3 worm cellular contexts compared by ENCODE assay signal in the genomic region with DNA sequence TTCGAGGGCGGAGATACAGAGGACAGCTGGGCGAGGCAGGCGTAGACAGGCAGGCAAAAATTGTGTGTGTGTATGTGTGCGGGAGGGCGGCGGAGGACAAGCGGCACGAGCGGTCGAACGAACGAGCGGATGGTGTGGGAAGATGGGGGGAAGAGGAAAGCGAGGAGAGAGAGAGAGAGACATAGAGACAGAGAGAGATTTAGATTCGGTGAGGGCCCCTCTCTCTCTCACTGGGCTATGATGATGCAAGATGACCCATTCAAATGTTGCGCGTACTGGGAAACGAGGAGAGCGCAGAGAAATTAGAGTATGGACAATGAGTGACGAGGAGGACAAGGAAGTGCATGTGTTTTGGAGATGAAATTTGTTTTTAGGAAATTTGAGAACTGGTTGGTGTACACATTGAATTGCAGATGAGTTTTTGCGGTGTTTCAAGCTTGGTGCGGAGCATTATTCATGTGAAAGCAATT.
TF ChIP-seq lines count a peak whose summit lies in the region.

No protein-coding gene starts in this region.

TF ChIP-seq in whole organism, L1 larva, 84 proteins besides CTCF, POLR2A, EP300 and RAD21 (continued from another document and continues in another):
- no peak for TF ChIP-seq pag-3 (tag; optimal IDR thresholded peaks at IDR 0.05; lab: Kevin White, UChicago; ENCODE audit: borderline replicate concordance, insufficient read depth)
- TF ChIP-seq lin-39 (tag; optimal IDR thresholded peaks at IDR 0.05; lab: Kevin White, UChicago), result no peak
- TF ChIP-seq C04F5.9 (tag; optimal IDR thresholded peaks at IDR 0.05; lab: Kevin White, UChicago), result no peak
- peak in 2 of 6 experiments; percentile 47 to 71 for TF ChIP-seq elt-3 (tag; optimal IDR thresholded peaks at IDR 0.05; lab: Kevin White, UChicago)
- no peak for TF ChIP-seq nhr-237 (tag; optimal IDR thresholded peaks at IDR 0.05; lab: Kevin White, UChicago)
- TF ChIP-seq unc-86 (tag; optimal IDR thresholded peaks at IDR 0.05; lab: Kevin White, UChicago), result peak; percentile 85
- TF ChIP-seq lir-3 (tag; optimal IDR thresholded peaks at IDR 0.05; lab: Kevin White, UChicago; ENCODE audit: poor library complexity), result no peak
- peak in 1 of 2 experiments; percentile 79 for TF ChIP-seq ztf-11 (tag; optimal IDR thresholded peaks at IDR 0.05; lab: Kevin White, UChicago)
- peak; percentile 51 for TF ChIP-seq egl-27 (tag; optimal IDR thresholded peaks at IDR 0.05; lab: Kevin White, UChicago)
- TF ChIP-seq xbp-1 (tag; optimal IDR thresholded peaks at IDR 0.05; lab: Kevin White, UChicago), result peak; percentile 57
- peak; percentile 62 for TF ChIP-seq nhr-19 (GFP tag; conservative IDR thresholded peaks at IDR 0.05; lab: Robert Waterston, UW)
- peak; percentile 72 for TF ChIP-seq sox-4 (tag; optimal IDR thresholded peaks at IDR 0.05; lab: Kevin White, UChicago)
- TF ChIP-seq ama-1 (optimal IDR thresholded peaks at IDR 0.05; lab: Kevin White, UChicago), result no peak
- TF ChIP-seq dpl-1 (GFP tag; optimal IDR thresholded peaks at IDR 0.05; lab: Kevin White, UChicago), result no peak
- peak; percentile 34 to 51 for TF ChIP-seq lin-35 (GFP tag; optimal IDR thresholded peaks at IDR 0.05; lab: Kevin White, UChicago)
- TF ChIP-seq lin-14 (GFP tag; optimal IDR thresholded peaks at IDR 0.05; lab: Kevin White, UChicago), result peak; percentile 98
- peak; percentile 84 for TF ChIP-seq zag-1 (tag; optimal IDR thresholded peaks at IDR 0.05; lab: Kevin White, UChicago)
- TF ChIP-seq ces-1 (GFP tag; optimal IDR thresholded peaks at IDR 0.05; lab: Kevin White, UChicago), result peak; percentile 52
- no peak for TF ChIP-seq zip-4 (GFP tag; optimal IDR thresholded peaks at IDR 0.05; lab: Kevin White, UChicago)
- peak; percentile 58 for TF ChIP-seq grh-1 (GFP tag; IDR thresholded peaks at IDR 0.05; lab: Robert Waterston, UW)
- TF ChIP-seq nhr-47 (tag; optimal IDR thresholded peaks at IDR 0.05; lab: Kevin White, UChicago), result peak; percentile 84
- peak; percentile 19 for TF ChIP-seq nhr-77 (tag; optimal IDR thresholded peaks at IDR 0.05; lab: Kevin White, UChicago)
- no peak for TF ChIP-seq unc-30 (tag; optimal IDR thresholded peaks at IDR 0.05; lab: Kevin White, UChicago)
- peak; percentile 36 for TF ChIP-seq nhr-11 (tag; optimal IDR thresholded peaks at IDR 0.05; lab: Kevin White, UChicago)
- TF ChIP-seq egl-13 (tag; optimal IDR thresholded peaks at IDR 0.05; lab: Kevin White, UChicago), result peak; percentile 74
- TF ChIP-seq vab-15 (tag; optimal IDR thresholded peaks at IDR 0.05; lab: Kevin White, UChicago), result no peak
- TF ChIP-seq mef-2 (tag; optimal IDR thresholded peaks at IDR 0.05; lab: Kevin White, UChicago), result peak; percentile 63
- TF ChIP-seq sptf-1 (tag; optimal IDR thresholded peaks at IDR 0.05; lab: Kevin White, UChicago), result no peak
- no peak for TF ChIP-seq efl-3 (GFP tag; optimal IDR thresholded peaks at IDR 0.05; lab: Kevin White, UChicago)
- no peak for TF ChIP-seq fkh-4 (tag; optimal IDR thresholded peaks at IDR 0.05; lab: Kevin White, UChicago; ENCODE audit: borderline replicate concordance)
- peak; percentile 85 for TF ChIP-seq snu-23 (GFP tag; optimal IDR thresholded peaks at IDR 0.05; lab: Kevin White, UChicago)
- peak; percentile 66 for TF ChIP-seq lin-13 (GFP tag; optimal IDR thresholded peaks at IDR 0.05; lab: Kevin White, UChicago)
- peak; percentile 58 for TF ChIP-seq nhr-90 (tag; optimal IDR thresholded peaks at IDR 0.05; lab: Kevin White, UChicago; ENCODE audit: poor library complexity)
- TF ChIP-seq nhr-20 (tag; optimal IDR thresholded peaks at IDR 0.05; lab: Kevin White, UChicago), result peak; percentile 75
- no peak for TF ChIP-seq C34B4.2 (tag; optimal IDR thresholded peaks at IDR 0.05; lab: Kevin White, UChicago)
- TF ChIP-seq irx-1 (tag; optimal IDR thresholded peaks at IDR 0.05; lab: Kevin White, UChicago), result peak; percentile 70
- peak; percentile 84 for TF ChIP-seq tbx-2 (tag; optimal IDR thresholded peaks at IDR 0.05; lab: Kevin White, UChicago)
- TF ChIP-seq snpc-4 (tag; optimal IDR thresholded peaks at IDR 0.05; lab: Kevin White, UChicago), result peak; percentile 80
- TF ChIP-seq isw-1 (GFP tag; IDR thresholded peaks at IDR 0.05; lab: Robert Waterston, UW), result peak; percentile 49
- peak; percentile 27 to 82 (median 77) for TF ChIP-seq ceh-82 (tag; optimal IDR thresholded peaks at IDR 0.05; lab: Kevin White, UChicago)
- peak; percentile 89 for TF ChIP-seq ztf-4 (tag; optimal IDR thresholded peaks at IDR 0.05; lab: Kevin White, UChicago)

TF ChIP-seq in whole organism, L3 larva, 47 proteins besides CTCF, POLR2A, EP300 and RAD21 (continued from another document):
- TF ChIP-seq unc-62 (GFP tag; optimal IDR thresholded peaks at IDR 0.05; lab: Kevin White, UChicago) (peak; percentile 85), jun-1 (tag; optimal IDR thresholded peaks at IDR 0.05; lab: Kevin White, UChicago) (peak; percentile 71), elt-3 (tag; optimal IDR thresholded peaks at IDR 0.05; lab: Kevin White, UChicago) (no peak), ztf-4 (tag; optimal IDR thresholded peaks at IDR 0.05; lab: Kevin White, UChicago) (peak; percentile 31), mml-1 (tag; optimal IDR thresholded peaks at IDR 0.05; lab: Kevin White, UChicago) (no peak), mdl-1 (tag; optimal IDR thresholded peaks at IDR 0.05; lab: Kevin White, UChicago) (peak; percentile 69), ztf-11 (tag; optimal IDR thresholded peaks at IDR 0.05; lab: Kevin White, UChicago) (no peak), nhr-67 (tag; optimal IDR thresholded peaks at IDR 0.05; lab: Kevin White, UChicago) (no peak), nfya-1 (tag; optimal IDR thresholded peaks at IDR 0.05; lab: Kevin White, UChicago; ENCODE audit: insufficient read depth) (peak; percentile 93), nhr-28 (tag; optimal IDR thresholded peaks at IDR 0.05; lab: Kevin White, UChicago) (no peak), skn-1 (tag; optimal IDR thresholded peaks at IDR 0.05; lab: Kevin White, UChicago) (peak; percentile 36), aly-2 (tag; optimal IDR thresholded peaks at IDR 0.05; lab: Kevin White, UChicago) (no peak), nhr-11 (tag; optimal IDR thresholded peaks at IDR 0.05; lab: Kevin White, UChicago) (peak; percentile 58), nhr-12 (tag; optimal IDR thresholded peaks at IDR 0.05; lab: Kevin White, UChicago) (no peak), nhr-43 (tag; optimal IDR thresholded peaks at IDR 0.05; lab: Kevin White, UChicago; ENCODE audit: poor library complexity, severe bottlenecking) (peak; percentile 62), eor-1 (tag; optimal IDR thresholded peaks at IDR 0.05; lab: Kevin White, UChicago) (no peak), lin-15B (tag; optimal IDR thresholded peaks at IDR 0.05; lab: Kevin White, UChicago) (peak; percentile 24), zag-1 (tag; optimal IDR thresholded peaks at IDR 0.05; lab: Kevin White, UChicago) (peak; percentile 73), fkh-10 (GFP tag; optimal IDR thresholded peaks at IDR 0.05; lab: Kevin White, UChicago) (peak; percentile 92), ceh-28 (tag; optimal IDR thresholded peaks at IDR 0.05; lab: Kevin White, UChicago) (peak; percentile 76), pha-4 (tag; optimal IDR thresholded peaks at IDR 0.05; lab: Kevin White, UChicago) (peak; percentile 36), nhr-237 (tag; optimal IDR thresholded peaks at IDR 0.05; lab: Kevin White, UChicago) (no peak), egl-27 (tag; optimal IDR thresholded peaks at IDR 0.05; lab: Kevin White, UChicago) (no peak), elt-1 (tag; optimal IDR thresholded peaks at IDR 0.05; lab: Kevin White, UChicago) (peak; percentile 56), pqm-1 (tag; optimal IDR thresholded peaks at IDR 0.05; lab: Kevin White, UChicago) (no peak), fos-1 (tag; optimal IDR thresholded peaks at IDR 0.05; lab: Kevin White, UChicago) (no peak), lsy-12 (tag; optimal IDR thresholded peaks at IDR 0.05; lab: Kevin White, UChicago) (peak; percentile 14), R02D3.7 (tag; optimal IDR thresholded peaks at IDR 0.05; lab: Kevin White, UChicago) (peak; percentile 39)

TF ChIP-seq in whole organism, young adult, 124 proteins besides CTCF, POLR2A, EP300 and RAD21 (continued from another document):
- TF ChIP-seq hmg-1.2 (GFP tag; IDR thresholded peaks at IDR 0.05; lab: Robert Waterston, UW), result peak; percentile 41; the same call in 1 of the 2 replicates
- TF ChIP-seq gei-17 (GFP tag; optimal IDR thresholded peaks at IDR 0.05; lab: Kevin White, UChicago), result peak; percentile 43
- TF ChIP-seq pbrm-1 (GFP tag; IDR thresholded peaks at IDR 0.05; lab: Robert Waterston, UW), result 0 out of 2 replicates have a peak, but pooled peaks have one; percentile 43
- TF ChIP-seq sea-2 (GFP tag; IDR thresholded peaks at IDR 0.05; lab: Robert Waterston, UW), result 0 out of 2 replicates have a peak, but pooled peaks have one; percentile 40
- TF ChIP-seq chd-7 (tag; optimal IDR thresholded peaks at IDR 0.05; lab: Kevin White, UChicago), result peak; percentile 61
- TF ChIP-seq lin-40 (tag; optimal IDR thresholded peaks at IDR 0.05; lab: Kevin White, UChicago), result peak; percentile 66
- no peak for TF ChIP-seq Y56A3A.18 (GFP tag; IDR thresholded peaks at IDR 0.05; lab: Robert Waterston, UW)
- TF ChIP-seq zfh-2 (GFP tag; conservative IDR thresholded peaks at IDR 0.05; lab: Robert Waterston, UW), result peak; percentile 97
- TF ChIP-seq B0261.1 (tag; optimal IDR thresholded peaks at IDR 0.05; lab: Kevin White, UChicago), result no peak
- no peak for TF ChIP-seq ets-4 (GFP tag; optimal IDR thresholded peaks at IDR 0.05; lab: Kevin White, UChicago)
- TF ChIP-seq efl-1 (GFP tag; optimal IDR thresholded peaks at IDR 0.05; lab: Kevin White, UChicago), result no peak
- TF ChIP-seq pha-4 (tag; optimal IDR thresholded peaks at IDR 0.05; lab: Kevin White, UChicago), result no peak
- TF ChIP-seq aptf-2 (GFP tag; conservative IDR thresholded peaks at IDR 0.05; lab: Robert Waterston, UW), result 0 out of 2 replicates have a peak, but pooled peaks have one; percentile 42
- TF ChIP-seq lin-35 (GFP tag; optimal IDR thresholded peaks at IDR 0.05; lab: Kevin White, UChicago), result peak in 1 of 3 experiments; percentile 35
